Fruit fly (Drosophila melanogaster) whole organism, pupa: ENCODE measurements around the gene Rim.

Source experiments
- CG10348 ChIP-seq: fragments of 200-800 bp; sonication (Bioruptor generic); IDR thresholded peaks from 2 replicates; pipeline ENCODE4 v1.3.6; 2022; ENCODE audit warnings: missing biosample characterization, missing genetic modification characterization
- CG12605 ChIP-seq: fragments of 200-800 bp; sonication (Bioruptor generic); IDR thresholded peaks from 2 replicates; pipeline ENCODE4 v1.3.6; 2022; ENCODE audit warnings: missing biosample characterization, missing genetic modification characterization
- CG13204 ChIP-seq: fragments of 200-800 bp; sonication (Bioruptor generic); optimal IDR thresholded peaks from 2 replicates; lab custom pipeline; 2018; ENCODE audit warnings: missing biosample characterization, mild to moderate bottlenecking, missing genetic modification characterization, moderate library complexity
- CG14655 ChIP-seq: fragments of 200-800 bp; sonication (Bioruptor generic); optimal IDR thresholded peaks from 3 replicates; lab custom pipeline; 2017; ENCODE audit warnings: mild to moderate bottlenecking, missing biosample characterization, missing genetic modification reagents, missing genetic modification characterization
- CG15710 ChIP-seq: fragments of 200-800 bp; sonication (Bioruptor generic); optimal IDR thresholded peaks from 2 replicates; lab custom pipeline; 2018; ENCODE audit warnings: missing biosample characterization, mild to moderate bottlenecking, missing genetic modification characterization, moderate library complexity
- CG17806 ChIP-seq: fragments of 200-800 bp; sonication (Bioruptor generic); optimal IDR thresholded peaks from 2 replicates; lab custom pipeline; 2018; ENCODE audit warnings: missing biosample characterization, mild to moderate bottlenecking, missing genetic modification characterization, moderate library complexity
- CG32121 ChIP-seq: fragments of 200-800 bp; sonication (Bioruptor generic); IDR thresholded peaks from 2 replicates; pipeline ENCODE4 v1.3.6; 2022; ENCODE audit warnings: missing biosample characterization, missing genetic modification characterization
- CG34367 ChIP-seq: fragments of 200-800 bp; sonication (Bioruptor generic); optimal IDR thresholded peaks from 2 replicates; lab custom pipeline; 2018; ENCODE audit warnings: missing biosample characterization, mild to moderate bottlenecking, missing genetic modification characterization
- CG4496 ChIP-seq: fragments of 200-800 bp; sonication (Bioruptor generic); IDR thresholded peaks from 3 replicates; pipeline ENCODE4 v1.3.6; 2022; ENCODE audit warnings: missing biosample characterization, missing genetic modification characterization
- CG8159 ChIP-seq: fragments of 200-800 bp; sonication (Bioruptor generic); optimal IDR thresholded peaks from 3 replicates; lab custom pipeline; 2018; ENCODE audit warnings: missing biosample characterization, mild to moderate bottlenecking, missing genetic modification characterization, moderate library complexity
- CG8301 ChIP-seq: fragments of 200-800 bp; sonication (Bioruptor generic); optimal IDR thresholded peaks from 2 replicates; lab custom pipeline; 2018; ENCODE audit warnings: missing biosample characterization, mild to moderate bottlenecking, missing genetic modification characterization
- CG9948 ChIP-seq: fragments of 200-800 bp; sonication (Bioruptor generic); optimal IDR thresholded peaks from 2 replicates; lab custom pipeline; 2018; ENCODE audit warnings: missing biosample characterization, mild to moderate bottlenecking, missing genetic modification characterization, moderate library complexity
- D1 ChIP-seq: fragments of 200-800 bp; sonication (Bioruptor generic); optimal IDR thresholded peaks from 2 replicates; lab custom pipeline; 2018; ENCODE audit warnings: missing biosample characterization, mild to moderate bottlenecking, missing genetic modification characterization, moderate library complexity
- EcR ChIP-seq: fragments of 200-800 bp; sonication (Bioruptor generic); optimal IDR thresholded peaks from 3 replicates; lab custom pipeline; 2019; ENCODE audit warnings: missing biosample characterization, missing genetic modification characterization, mild to moderate bottlenecking, moderate library complexity, missing genetic modification reagents
- Ets98B ChIP-seq: fragments of 200-800 bp; sonication (Bioruptor generic); IDR thresholded peaks from 2 replicates; pipeline ENCODE4 v1.3.6; 2022; ENCODE audit warnings: missing biosample characterization, missing genetic modification characterization
- Pif1A ChIP-seq: fragments of 200-800 bp; sonication (Bioruptor generic); optimal IDR thresholded peaks from 3 replicates; lab custom pipeline; 2016; ENCODE audit warnings: missing biosample characterization, missing genetic modification characterization
- Pif1B ChIP-seq: fragments of 200-800 bp; sonication (Bioruptor generic); optimal IDR thresholded peaks from 3 replicates; lab custom pipeline; 2016; ENCODE audit warnings: missing biosample characterization, missing genetic modification characterization
- Snoo ChIP-seq: fragments of 200-800 bp; sonication (Bioruptor generic); optimal IDR thresholded peaks from 3 replicates; lab custom pipeline; 2017; ENCODE audit warnings: missing biosample characterization, mild to moderate bottlenecking, missing genetic modification characterization, inconsistent platforms
- fd96Ca ChIP-seq: fragments of 200-800 bp; sonication (Bioruptor generic); IDR thresholded peaks from 3 replicates; pipeline ENCODE4 v1.3.6; 2022; ENCODE audit warnings: missing biosample characterization, missing genetic modification characterization
- gl ChIP-seq: fragments of 200-800 bp; sonication (Bioruptor generic); optimal IDR thresholded peaks from 2 replicates; lab custom pipeline; 2018; ENCODE audit warnings: missing biosample characterization, mild to moderate bottlenecking, missing genetic modification characterization
- rn ChIP-seq: fragments of 200-800 bp; sonication (Bioruptor generic); IDR thresholded peaks from 2 replicates; pipeline ENCODE4 v1.3.6; 2022; ENCODE audit warnings: missing biosample characterization, missing genetic modification characterization

Gene Rim

DNA sequence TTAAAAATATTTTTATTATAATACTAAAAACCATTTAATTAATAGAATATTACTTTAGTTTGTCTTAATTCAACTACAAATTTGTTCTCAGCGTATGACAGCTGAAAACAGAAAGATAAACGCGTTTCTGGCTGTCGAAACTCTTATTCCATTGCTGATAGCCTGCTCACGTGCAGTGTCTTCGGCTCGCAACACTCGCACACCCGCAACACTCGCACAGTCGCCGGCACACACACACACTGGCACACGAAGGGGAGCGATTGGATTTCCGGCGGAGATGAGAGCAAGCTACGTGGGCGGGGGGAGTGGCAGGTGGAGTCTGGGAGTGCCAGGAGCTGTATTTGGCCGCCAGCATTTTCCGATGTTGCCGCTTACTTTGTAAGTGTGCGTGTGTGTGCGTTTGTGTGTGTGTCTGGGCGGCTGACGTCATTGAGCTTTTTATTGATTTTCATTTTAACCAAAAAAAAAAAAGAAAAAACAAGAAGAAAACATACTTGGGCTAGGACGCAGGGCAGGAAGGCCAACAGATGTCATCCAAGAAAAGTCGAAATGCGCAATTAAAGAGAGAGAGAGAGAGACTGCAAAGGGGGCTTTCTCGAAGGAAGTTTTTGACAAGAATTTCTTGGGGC lies 1.6 kb upstream of the Rim start:
- TF ChIP-seq D1, result no peak
- TF ChIP-seq CG13204 (GFP tag; lab: Kevin White, UChicago), result no peak
- TF ChIP-seq Pif1A (GFP tag; lab: Kevin White, UChicago), result no peak
- no peak for TF ChIP-seq CG15710 (tag; lab: Kevin White, UChicago)
- no peak for TF ChIP-seq CG12605 (GFP tag; lab: Robert Waterston, UW)

DNA sequence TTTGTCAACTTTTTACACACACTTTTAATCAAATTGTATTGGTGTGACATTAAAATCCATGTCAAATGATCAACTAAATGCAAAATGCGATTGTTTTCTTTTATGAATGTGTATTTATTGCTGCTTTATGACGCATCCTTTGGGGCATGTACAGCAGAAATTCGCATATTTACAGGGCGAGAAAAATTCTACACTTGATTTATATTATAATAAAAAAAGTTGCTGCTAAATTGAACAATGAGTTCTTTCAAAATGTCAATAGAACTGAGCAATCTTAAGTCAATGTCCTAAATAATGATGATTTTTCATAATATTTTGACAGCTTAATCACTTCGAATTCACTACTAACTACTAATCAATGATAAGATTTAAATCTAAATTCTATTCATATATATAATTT lies 5.3 kb downstream of the Rim start, which contains the start of gene CG43445:
CG43445 (plus strand) TSS at position 301 of the 400 bp plus-strand sequence.
- TF ChIP-seq gl (tag; lab: Kevin White, UChicago) (no peak), EcR (GFP tag; lab: Kevin White, UChicago) (no peak), CG13204 (GFP tag; lab: Kevin White, UChicago) (no peak), Snoo (no peak), CG12605 (GFP tag; lab: Robert Waterston, UW) (no peak), CG32121 (GFP tag; lab: Robert Waterston, UW) (no peak), D1 (no peak), CG8301 (no peak), CG17806 (tag; lab: Kevin White, UChicago) (no peak)

DNA sequence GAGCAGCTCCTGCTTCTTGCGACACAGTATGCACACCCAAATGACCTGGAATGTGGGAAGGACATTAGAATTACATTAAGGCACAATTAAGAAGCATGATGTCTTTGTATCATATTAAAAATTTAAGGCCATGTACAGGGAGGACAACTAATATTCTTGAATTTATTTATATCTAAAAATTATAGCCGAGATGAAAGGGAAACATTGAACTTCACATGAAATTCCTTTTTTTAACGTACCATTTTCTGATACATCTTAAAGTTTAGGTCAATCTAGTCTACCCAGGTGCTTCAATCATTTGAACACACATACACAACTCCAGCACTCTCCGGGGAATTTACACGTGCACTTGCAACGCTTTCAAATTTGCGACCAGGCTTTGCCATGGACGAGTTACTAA lies 10.2 kb downstream of the Rim start, which contains the start of gene CG12347:
CG12347 (plus strand) TSS at position 301 of the 400 bp plus-strand sequence.
- no peak for TF ChIP-seq CG9948 (tag; lab: Kevin White, UChicago)
- no peak for TF ChIP-seq D1

DNA sequence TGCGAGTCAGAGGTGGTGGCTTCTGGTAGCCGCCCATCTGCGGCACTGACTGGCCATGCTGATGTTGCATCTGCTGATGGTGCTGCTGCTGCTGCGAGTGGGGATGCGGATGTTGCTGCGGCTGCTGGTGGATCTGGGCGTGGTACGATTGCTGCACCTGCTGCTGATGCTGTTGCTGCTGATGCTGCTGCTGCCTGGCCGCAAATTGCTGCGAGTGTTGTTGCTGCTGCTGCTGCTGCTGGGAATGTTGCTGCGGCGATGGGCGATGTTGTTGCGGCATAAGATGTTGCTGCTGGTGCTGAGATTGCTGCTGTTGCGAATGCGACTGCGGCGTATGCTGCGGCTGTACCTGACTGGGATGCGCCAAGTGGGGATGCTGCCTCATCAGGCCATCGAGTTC lies 11.2 kb downstream of the Rim start:
- TF ChIP-seq CG4496 (GFP tag; lab: Robert Waterston, UW) (no peak), CG32121 (GFP tag; lab: Robert Waterston, UW) (no peak), CG10348 (GFP tag; lab: Robert Waterston, UW) (no peak), gl (tag; lab: Kevin White, UChicago) (no peak), CG34367 (tag; lab: Kevin White, UChicago) (no peak), CG14655 (GFP tag; lab: Kevin White, UChicago) (no peak), Snoo (no peak), CG13204 (GFP tag; lab: Kevin White, UChicago) (no peak), Pif1A (GFP tag; lab: Kevin White, UChicago) (no peak), CG8301 (no peak), fd96Ca (GFP tag; lab: Robert Waterston, UW) (no peak), Pif1B (no peak), rn (GFP tag; lab: Robert Waterston, UW) (no peak), CG9948 (tag; lab: Kevin White, UChicago) (no peak), D1 (no peak), CG15710 (tag; lab: Kevin White, UChicago) (no peak)

DNA sequence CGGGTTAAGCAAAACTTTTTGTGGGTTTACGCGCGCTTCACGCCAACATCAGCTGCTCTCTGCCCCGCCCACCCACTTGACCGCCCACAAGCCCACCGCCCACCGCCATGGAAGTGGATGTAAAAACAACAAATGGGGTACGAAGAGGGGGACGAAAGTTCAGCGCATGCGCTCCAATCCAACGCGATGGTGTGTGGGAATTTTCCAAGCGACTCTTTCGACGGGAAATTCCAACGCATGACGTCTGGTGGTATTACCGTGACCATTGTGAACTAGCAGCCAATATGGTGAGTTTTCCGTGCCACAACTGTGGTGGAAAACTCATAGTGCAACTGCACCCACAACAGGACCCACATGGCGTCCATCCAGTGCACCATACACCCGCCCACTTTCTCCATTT lies 14.1 kb downstream of the Rim start:
- TF ChIP-seq EcR (GFP tag; lab: Kevin White, UChicago), result no peak
- no peak for TF ChIP-seq fd96Ca (GFP tag; lab: Robert Waterston, UW)
- TF ChIP-seq Pif1B, result no peak
- TF ChIP-seq CG34367 (tag; lab: Kevin White, UChicago), result no peak
- no peak for TF ChIP-seq CG4496 (GFP tag; lab: Robert Waterston, UW)
- TF ChIP-seq CG15710 (tag; lab: Kevin White, UChicago), result no peak
- TF ChIP-seq rn (GFP tag; lab: Robert Waterston, UW), result no peak
- TF ChIP-seq CG32121 (GFP tag; lab: Robert Waterston, UW), result no peak
- no peak for TF ChIP-seq CG10348 (GFP tag; lab: Robert Waterston, UW)
- TF ChIP-seq D1, result no peak
- no peak for TF ChIP-seq CG12605 (GFP tag; lab: Robert Waterston, UW)
- TF ChIP-seq, all 21 proteins: peak for 0

DNA sequence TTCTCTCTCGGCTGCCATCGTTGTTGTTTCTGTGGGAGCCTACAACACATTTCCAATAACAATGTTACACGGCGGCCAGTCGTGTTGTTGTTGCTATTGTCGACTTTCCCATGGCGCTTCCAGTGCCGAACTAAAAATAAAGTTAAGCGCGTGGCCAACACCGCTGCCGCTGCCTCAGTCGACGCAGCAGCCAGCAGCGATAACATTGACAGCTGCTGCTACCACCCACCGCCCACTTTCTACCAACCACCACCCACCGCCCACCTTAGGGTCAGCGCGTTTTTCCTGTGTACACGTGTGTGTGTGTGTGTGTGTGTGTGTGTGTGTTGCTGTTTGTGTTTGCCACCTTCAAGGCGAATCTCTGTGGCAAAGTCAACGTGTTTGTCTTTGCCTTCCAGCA lies 15.3 kb downstream of the Rim start:
- TF ChIP-seq D1 (no peak), Pif1A (GFP tag; lab: Kevin White, UChicago) (no peak), Snoo (no peak), CG9948 (tag; lab: Kevin White, UChicago) (no peak), CG34367 (tag; lab: Kevin White, UChicago) (no peak), CG32121 (GFP tag; lab: Robert Waterston, UW) (no peak), CG4496 (GFP tag; lab: Robert Waterston, UW) (no peak), CG8159 (tag; lab: Kevin White, UChicago) (no peak), CG15710 (tag; lab: Kevin White, UChicago) (no peak), Pif1B (no peak), Ets98B (GFP tag; lab: Robert Waterston, UW) (no peak), CG10348 (GFP tag; lab: Robert Waterston, UW) (no peak), gl (tag; lab: Kevin White, UChicago) (no peak), CG17806 (tag; lab: Kevin White, UChicago) (no peak), CG13204 (GFP tag; lab: Kevin White, UChicago) (no peak), rn (GFP tag; lab: Robert Waterston, UW) (no peak), CG12605 (GFP tag; lab: Robert Waterston, UW) (no peak), EcR (GFP tag; lab: Kevin White, UChicago) (no peak), CG14655 (GFP tag; lab: Kevin White, UChicago) (no peak), fd96Ca (GFP tag; lab: Robert Waterston, UW) (no peak)
